Fruit fly (Drosophila melanogaster) whole organism, wandering third instar larva: ENCODE measurements around the gene RhoGAP18B.

ENCODE experiments used
- Hr78 ChIP-seq: fragments of >200 bp; optimal IDR thresholded peaks from 2 replicates; lab custom pipeline; 2017; ENCODE audit warnings: missing biosample characterization, missing genetic modification characterization
- Jra ChIP-seq: sonication (Bioruptor generic); optimal IDR thresholded peaks from 2 replicates; lab custom pipeline; 2016; ENCODE audit warnings: missing biosample characterization, missing genetic modification characterization
- fru ChIP-seq: fragments of 200-800 bp; sonication (Bioruptor generic); optimal IDR thresholded peaks from 3 replicates; lab custom pipeline; 2016; ENCODE audit warnings: missing biosample characterization, mild to moderate bottlenecking, missing genetic modification characterization

dm6 chrX:19155922-19156437, 10.9 kb downstream of the RhoGAP18B start:
- TF ChIP-seq Hr78 (no peak), Jra (GFP tag; lab: Kevin White, UChicago) (peak; percentile 31), fru (GFP tag; lab: Kevin White, UChicago) (peak; percentile 89)
